Worm (Caenorhabditis elegans): ENCODE data around the gene D1005.6.

ce11 chrX:1458793-1459192, 5.8 kb downstream of the D1005.6 start, which contains the start of gene D1005.2:
- TF ChIP-seq unc-39 (tag; optimal IDR thresholded peaks at IDR 0.05): no peak
- no peak for TF ChIP-seq snpc-4 (tag; optimal IDR thresholded peaks at IDR 0.05)

All from whole organism, mixed stage, embryonic.